Fruit fly (Drosophila melanogaster) Kc167 (cell line): ENCODE results near the gene sick.

ENCODE experiments used
- Myc ChIP-seq: fragments of >200 bp; optimal IDR thresholded peaks from 2 replicates; lab custom pipeline; 2017; ENCODE audit warnings: missing external identifiers
- Sin3A ChIP-seq: fragments of >200 bp; optimal IDR thresholded peaks from 2 replicates; lab custom pipeline; 2018; ENCODE audit warnings: missing external identifiers
- h ChIP-seq: fragments of >200 bp; optimal IDR thresholded peaks from 3 replicates; lab custom pipeline; 2018; ENCODE audit warnings: missing external identifiers
- insv ChIP-seq: fragments of >200 bp; optimal IDR thresholded peaks from 3 replicates; lab custom pipeline; 2018; ENCODE audit warnings: missing external identifiers
- psq ChIP-seq: fragments of >200 bp; optimal IDR thresholded peaks from 2 replicates; lab custom pipeline; 2017; ENCODE audit warnings: missing external identifiers
- ttk ChIP-seq: sonication (Bioruptor generic); optimal IDR thresholded peaks from 2 replicates; lab custom pipeline; 2017; ENCODE audit warnings: missing external identifiers

sick gene

DNA sequence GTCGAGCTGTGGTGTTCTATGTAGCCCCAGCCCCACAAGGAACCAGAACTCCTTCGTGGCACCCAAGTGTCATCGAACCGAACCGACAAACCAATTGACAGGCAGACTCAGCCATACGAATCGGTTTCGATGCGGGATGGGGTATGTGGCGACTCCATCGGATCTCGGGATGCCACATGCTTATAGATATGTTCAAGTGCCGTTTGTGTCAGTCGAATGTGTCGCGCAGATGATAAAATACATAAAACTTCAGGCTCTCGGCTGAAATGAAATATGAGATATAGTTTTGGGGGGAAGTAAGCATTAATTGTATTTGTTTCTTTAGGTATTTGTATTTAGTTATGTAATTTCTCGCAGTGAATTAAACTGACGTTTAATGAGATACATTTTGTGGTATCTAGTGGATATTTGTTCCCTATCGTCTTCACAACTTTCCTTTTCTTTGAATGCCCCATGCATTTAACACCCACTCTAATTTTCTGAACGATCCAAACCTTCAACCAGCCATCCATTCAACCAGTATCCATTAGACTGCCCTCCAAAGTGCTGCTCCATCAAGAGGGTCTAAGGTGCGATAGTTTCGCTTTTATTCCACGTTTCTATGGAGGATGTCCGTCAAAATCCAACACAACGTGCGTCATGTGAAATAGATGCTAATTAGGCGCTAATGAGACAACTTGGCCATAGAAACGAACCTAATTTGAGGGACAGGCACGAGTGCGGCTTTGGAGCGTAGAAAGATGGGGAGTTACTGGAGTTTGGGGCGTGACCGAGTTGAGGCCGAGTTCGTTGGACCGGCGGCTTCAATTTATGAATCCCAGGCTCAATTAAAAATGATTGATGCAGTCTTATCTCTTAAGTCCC lies 148.4 kb downstream of the sick start:
- TF ChIP-seq Myc, result no peak
- no peak for TF ChIP-seq psq (lab: Kevin White, UChicago)
- TF ChIP-seq h, result no peak
- no peak for TF ChIP-seq ttk (lab: Kevin White, UChicago)
- no peak for TF ChIP-seq insv (lab: Kevin White, UChicago)
- TF ChIP-seq Sin3A (lab: Kevin White, UChicago), result no peak

DNA sequence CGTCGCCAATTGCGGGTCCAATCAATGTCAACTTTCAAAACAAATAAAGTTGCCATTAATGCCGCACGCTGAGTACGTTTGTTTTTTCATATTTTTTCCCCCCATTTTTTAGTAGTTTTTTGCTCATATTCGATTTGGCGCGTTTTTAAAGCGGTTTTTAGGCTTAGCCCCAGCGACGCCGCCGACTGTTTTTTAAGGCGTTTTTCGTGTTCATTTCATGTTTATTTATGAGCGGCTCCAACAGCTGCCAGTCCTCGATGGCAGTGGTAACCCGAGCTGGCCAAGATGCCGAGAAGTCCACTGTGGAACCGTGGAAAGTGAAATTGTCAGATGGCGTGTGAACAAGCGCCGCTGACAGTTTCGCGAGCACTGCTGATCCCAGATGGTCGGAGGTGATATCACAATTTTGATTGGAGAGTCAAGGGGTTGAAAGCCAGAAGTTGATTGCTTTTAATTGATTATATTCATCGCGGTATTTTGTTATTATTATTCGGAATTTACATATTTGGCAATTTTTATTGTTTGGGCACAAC lies 151.9 kb downstream of the sick start:
- TF ChIP-seq Sin3A (lab: Kevin White, UChicago) (no peak), ttk (lab: Kevin White, UChicago) (no peak), psq (lab: Kevin White, UChicago) (no peak), insv (lab: Kevin White, UChicago) (no peak), Myc (no peak)

DNA sequence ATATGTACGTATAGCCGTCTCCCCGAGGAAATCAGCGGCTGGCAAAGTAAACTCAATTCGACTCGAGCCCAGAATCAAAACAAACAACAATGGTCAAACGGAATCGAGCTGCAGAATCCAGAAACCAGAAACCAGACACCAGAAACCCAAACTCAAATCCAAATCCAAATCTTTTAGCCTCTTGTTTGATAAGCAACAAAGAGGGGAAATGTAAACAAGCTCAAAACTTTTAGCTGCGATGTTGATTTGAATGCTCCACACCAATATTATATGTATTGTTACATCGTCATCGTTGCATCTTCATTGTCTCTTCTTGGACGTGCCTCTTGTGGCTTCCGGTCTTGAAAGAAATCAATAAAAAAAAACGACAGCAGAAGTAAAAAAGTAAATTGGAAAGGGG lies 153.4 kb downstream of the sick start:
- TF ChIP-seq Myc, result no peak
- TF ChIP-seq psq (lab: Kevin White, UChicago), result no peak
- no peak for TF ChIP-seq Sin3A (lab: Kevin White, UChicago)
- no peak for TF ChIP-seq h
- TF ChIP-seq ttk (lab: Kevin White, UChicago), result no peak
- TF ChIP-seq insv (lab: Kevin White, UChicago), result no peak

dm6 chr2L:19951543-19952163 lies 155.5 kb downstream of the sick start:
- TF ChIP-seq insv (lab: Kevin White, UChicago), result no peak
- TF ChIP-seq Sin3A (lab: Kevin White, UChicago), result no peak
- TF ChIP-seq h, result no peak
- TF ChIP-seq ttk (lab: Kevin White, UChicago), result no peak

dm6 chr2L:19952221-19952620 lies 156.1 kb downstream of the sick start:
- TF ChIP-seq ttk (lab: Kevin White, UChicago), result no peak
- no peak for TF ChIP-seq Sin3A (lab: Kevin White, UChicago)
- no peak for TF ChIP-seq insv (lab: Kevin White, UChicago)
- TF ChIP-seq psq (lab: Kevin White, UChicago), result no peak
- no peak for TF ChIP-seq h
- no peak for TF ChIP-seq Myc

- TF ChIP-seq ttk (lab: Kevin White, UChicago), result no peak
- no peak for TF ChIP-seq Myc
- no peak for TF ChIP-seq insv (lab: Kevin White, UChicago)
- TF ChIP-seq Sin3A (lab: Kevin White, UChicago), result no peak
- no peak for TF ChIP-seq h
- no peak for TF ChIP-seq psq (lab: Kevin White, UChicago)
Measured at dm6 chr2L:19958520-19959161, 162.5 kb downstream of the sick start, which contains the start of gene COX4. Gene COX4 (plus strand): TSS chr2L:19958713.

DNA sequence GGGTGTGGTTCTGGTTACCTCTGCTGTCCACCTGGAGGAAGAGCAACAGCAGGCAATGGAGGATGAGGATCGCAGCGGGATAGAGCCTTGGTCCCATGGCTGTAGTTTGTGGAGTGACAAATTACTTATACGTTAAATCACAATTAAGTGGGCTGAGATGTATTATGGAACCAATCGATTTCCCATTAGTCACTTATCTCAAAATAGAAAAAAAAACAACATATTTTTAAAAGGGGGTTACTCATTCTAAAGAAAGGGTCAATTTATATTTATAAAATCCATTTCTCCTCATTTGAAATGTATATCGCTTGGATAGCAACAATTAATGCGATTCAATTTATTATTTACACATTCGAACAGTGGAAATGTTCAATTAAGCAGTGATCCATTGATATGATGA lies 164.8 kb downstream of the sick start, which contains the start of gene CG34051:
Gene CG34051, minus strand, starts transcription at position 101 of the 400 bp plus-strand sequence.
- no peak for TF ChIP-seq ttk (lab: Kevin White, UChicago)
- TF ChIP-seq insv (lab: Kevin White, UChicago), result no peak
- TF ChIP-seq psq (lab: Kevin White, UChicago), result no peak
- no peak for TF ChIP-seq h
- no peak for TF ChIP-seq Myc
- TF ChIP-seq Sin3A (lab: Kevin White, UChicago), result no peak

- TF ChIP-seq Sin3A (lab: Kevin White, UChicago), result no peak
- no peak for TF ChIP-seq psq (lab: Kevin White, UChicago)
- TF ChIP-seq insv (lab: Kevin White, UChicago), result no peak
- TF ChIP-seq h, result no peak
- TF ChIP-seq Myc, result no peak
- TF ChIP-seq ttk (lab: Kevin White, UChicago), result no peak
Measured at dm6 chr2L:19961585-19961984, 165.4 kb downstream of the sick start, which contains the start of gene CG42866. Gene CG42866 (minus strand): TSS chr2L:19961685.

- no peak for TF ChIP-seq ttk (lab: Kevin White, UChicago)
- no peak for TF ChIP-seq h
- no peak for TF ChIP-seq Sin3A (lab: Kevin White, UChicago)
- TF ChIP-seq Myc, result no peak
- no peak for TF ChIP-seq psq (lab: Kevin White, UChicago)
- TF ChIP-seq insv (lab: Kevin White, UChicago), result no peak
Measured at dm6 chr2L:19962252-19962729, 166.1 kb downstream of the sick start, which contains the start of the genes CG13965 and CG16772. Gene CG13965 (minus strand): TSS chr2L:19962352. Gene CG16772 (plus strand): TSS chr2L:19962679.

DNA sequence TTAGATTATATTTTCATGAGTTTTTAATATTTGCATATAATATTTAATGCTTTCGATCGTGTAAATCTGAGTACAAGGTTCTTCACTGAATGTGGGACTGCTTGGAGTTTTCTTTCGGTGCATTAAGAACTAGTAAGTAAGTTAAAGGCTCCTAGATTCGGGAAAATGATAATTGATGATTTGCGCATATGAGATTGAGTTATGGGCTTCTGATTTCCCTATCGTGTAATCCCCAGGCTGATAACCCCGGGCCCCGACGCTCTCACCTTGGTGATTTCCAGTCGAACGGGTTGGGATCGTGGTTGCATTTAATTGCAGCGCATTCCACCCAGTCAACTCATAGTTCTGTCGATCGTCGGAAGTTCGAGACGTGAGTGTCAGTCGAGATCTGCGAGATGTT lies 167.7 kb downstream of the sick start, which contains the start of gene CG10680:
Gene CG10680, plus strand, starts transcription at position 301 of the 400 bp plus-strand sequence.
- no peak for TF ChIP-seq Sin3A (lab: Kevin White, UChicago)
- TF ChIP-seq ttk (lab: Kevin White, UChicago), result no peak
- TF ChIP-seq psq (lab: Kevin White, UChicago), result no peak
- TF ChIP-seq h, result no peak
- no peak for TF ChIP-seq Myc
- no peak for TF ChIP-seq insv (lab: Kevin White, UChicago)

DNA sequence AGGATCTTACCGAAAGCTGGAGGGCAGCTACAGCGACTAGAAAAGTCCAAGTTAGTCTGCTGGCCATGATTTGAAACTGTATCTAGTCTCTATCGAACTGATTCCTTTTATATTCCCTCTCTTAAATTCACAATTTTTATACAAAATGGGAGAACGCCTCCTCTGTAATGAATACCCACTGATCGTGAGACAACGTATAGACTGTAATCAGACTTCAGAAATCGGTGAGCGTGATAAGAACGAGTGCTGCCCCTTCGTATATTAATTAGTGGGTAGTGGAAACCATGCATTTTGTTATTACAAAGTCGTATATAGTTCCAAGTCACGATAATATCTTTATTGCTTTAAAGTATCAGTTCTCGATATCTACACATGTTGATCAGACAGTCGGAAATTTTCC lies 170.2 kb downstream of the sick start, which contains the start of gene OS9:
Gene OS9, minus strand, starts transcription at position 101 of the 400 bp plus-strand sequence.
- no peak for TF ChIP-seq Myc
- no peak for TF ChIP-seq psq (lab: Kevin White, UChicago)
- no peak for TF ChIP-seq Sin3A (lab: Kevin White, UChicago)
- TF ChIP-seq insv (lab: Kevin White, UChicago), result no peak
- no peak for TF ChIP-seq ttk (lab: Kevin White, UChicago)
- no peak for TF ChIP-seq h
